Fruit fly (Drosophila melanogaster): ENCODE data around the gene CG11586.

The CG11586 gene

dm6 chr3L:4262384-4262783, at the start of gene CG11586, which contains the start of gene VhaM9.7-a (continued):
- TF ChIP-seq CG1603 (tag; optimal IDR thresholded peaks at IDR 0.05), result peak; percentile 18
- no peak for TF ChIP-seq CG16779 (GFP tag; IDR thresholded peaks at IDR 0.05)
- TF ChIP-seq h (optimal IDR thresholded peaks at IDR 0.05), result no peak
- no peak for TF ChIP-seq croc (GFP tag; conservative IDR thresholded peaks at IDR 0.05)
- no peak for TF ChIP-seq CG17328 (GFP tag; IDR thresholded peaks at IDR 0.05)
- TF ChIP-seq corto (GFP tag; optimal IDR thresholded peaks at IDR 0.05), result no peak
- TF ChIP-seq CG10462 (GFP tag; optimal IDR thresholded peaks at IDR 0.05), result peak; percentile 31
- 0 out of 2 replicates have a peak, but pooled peaks have one; percentile 8 for TF ChIP-seq CG10366 (GFP tag; IDR thresholded peaks at IDR 0.05)
- TF ChIP-seq dm (GFP tag; optimal IDR thresholded peaks at IDR 0.05), result peak; percentile 1
- no peak for TF ChIP-seq CG33213 (GFP tag; optimal IDR thresholded peaks at IDR 0.05)
- no peak for TF ChIP-seq CG12071 (GFP tag; optimal IDR thresholded peaks at IDR 0.05)
- TF ChIP-seq pros (GFP tag; optimal IDR thresholded peaks at IDR 0.05), result no peak
- TF ChIP-seq lilli (GFP tag; optimal IDR thresholded peaks at IDR 0.05), result peak; percentile 36
- TF ChIP-seq CG13894 (tag; optimal IDR thresholded peaks at IDR 0.05), result no peak
- no peak for TF ChIP-seq tgo (GFP tag; IDR thresholded peaks at IDR 0.05)
- TF ChIP-seq CG4328 (GFP tag; optimal IDR thresholded peaks at IDR 0.05), result no peak
- TF ChIP-seq CG11695 (GFP tag; IDR thresholded peaks at IDR 0.05), result no peak
- peak; percentile 50 for TF ChIP-seq Dp (GFP tag; optimal IDR thresholded peaks at IDR 0.05)
- no peak for TF ChIP-seq ab (GFP tag; optimal IDR thresholded peaks at IDR 0.05)
- TF ChIP-seq Pdp1 (GFP tag; optimal IDR thresholded peaks at IDR 0.05), result no peak
- TF ChIP-seq nau (GFP tag; optimal IDR thresholded peaks at IDR 0.05), result no peak
- no peak for TF ChIP-seq ham (GFP tag; IDR thresholded peaks at IDR 0.05)
- no peak for TF ChIP-seq CG11560 (tag; IDR thresholded peaks at IDR 0.05)
- TF ChIP-seq CG15011 (GFP tag; optimal IDR thresholded peaks at IDR 0.05), result no peak
- no peak for TF ChIP-seq Sox100B (GFP tag; optimal IDR thresholded peaks at IDR 0.05)
- no peak for TF ChIP-seq crp (GFP tag; optimal IDR thresholded peaks at IDR 0.05)
- TF ChIP-seq CG8388 (GFP tag; optimal IDR thresholded peaks at IDR 0.05), result peak; percentile 20
- TF ChIP-seq oc (tag; optimal IDR thresholded peaks at IDR 0.05), result no peak
- TF ChIP-seq Sry-β (GFP tag; optimal IDR thresholded peaks at IDR 0.05), result no peak
- TF ChIP-seq ro (GFP tag; IDR thresholded peaks at IDR 0.05), result no peak
- TF ChIP-seq Hr51 (GFP tag; optimal IDR thresholded peaks at IDR 0.05), result no peak
- TF ChIP-seq chm (GFP tag; IDR thresholded peaks at IDR 0.05), result no peak
- peak; percentile 100 for TF ChIP-seq onecut (GFP tag; IDR thresholded peaks at IDR 0.05)
- 0 out of 2 replicates have a peak, but pooled peaks have one; percentile 23 for TF ChIP-seq Atf6 (GFP tag; IDR thresholded peaks at IDR 0.05)
- no peak for TF ChIP-seq NK7.1 (GFP tag; optimal IDR thresholded peaks at IDR 0.05)
- no peak for TF ChIP-seq CG43689 (GFP tag; IDR thresholded peaks at IDR 0.05)
- TF ChIP-seq dpn (GFP tag; optimal IDR thresholded peaks at IDR 0.05), result peak in 1 of 2 experiments; percentile 14
- TF ChIP-seq repo (GFP tag; optimal IDR thresholded peaks at IDR 0.05), result no peak
- TF ChIP-seq Nf-YB (GFP tag; optimal IDR thresholded peaks at IDR 0.05), result no peak
- TF ChIP-seq slp2 (GFP tag; optimal IDR thresholded peaks at IDR 0.05), result no peak
- TF ChIP-seq CG6683 (GFP tag; optimal IDR thresholded peaks at IDR 0.05), result no peak
- peak; percentile 68 for TF ChIP-seq sna (GFP tag; IDR thresholded peaks at IDR 0.05; ENCODE audit: partially characterized antibody)
- TF ChIP-seq Med (GFP tag), result peak; percentile 55
- TF ChIP-seq CG3838 (GFP tag; optimal IDR thresholded peaks at IDR 0.05), result no peak
- TF ChIP-seq CG10654 (GFP tag; optimal IDR thresholded peaks at IDR 0.05), result no peak
- no peak for TF ChIP-seq CG18599 (GFP tag; optimal IDR thresholded peaks at IDR 0.05)
- TF ChIP-seq CG2129 (GFP tag; IDR thresholded peaks at IDR 0.05; ENCODE audit: partially characterized antibody), result peak; percentile 37; the same call in 1 of the 2 replicates
- TF ChIP-seq exex (tag; optimal IDR thresholded peaks at IDR 0.05), result no peak
- TF ChIP-seq CG12299 (tag; optimal IDR thresholded peaks at IDR 0.05), result no peak
- TF ChIP-seq CG7372 (GFP tag; IDR thresholded peaks at IDR 0.05), result no peak
- no peak for TF ChIP-seq NFAT (GFP tag; IDR thresholded peaks at IDR 0.05)

Measured in whole organism, embryonic.